Fruit fly (Drosophila melanogaster) whole organism, embryonic: ENCODE data around the gene nanos.
A peak's percentile ranks its signal among the peaks of the same experiment; 100 is the strongest.

Experiments
- B-H1 ChIP-seq: fragments of 200-800 bp; sonication (Bioruptor generic); IDR thresholded peaks from 3 replicates; pipeline ENCODE4 v1.3.6; 2022; ENCODE audit warnings: missing biosample characterization, missing genetic modification characterization
- CG10147 ChIP-seq: fragments of 200-800 bp; sonication (Bioruptor generic); optimal IDR thresholded peaks from 2 replicates; lab custom pipeline; 2019; ENCODE audit warnings: missing biosample characterization, mild to moderate bottlenecking, missing genetic modification characterization, moderate library complexity
- CG1024 ChIP-seq: fragments of 200-800 bp; sonication (Bioruptor generic); IDR thresholded peaks from 2 replicates; pipeline ENCODE4 v1.3.6; 2022; ENCODE audit warnings: missing biosample characterization, missing genetic modification characterization
- CG10366 ChIP-seq: fragments of 200-800 bp; sonication (Bioruptor generic); IDR thresholded peaks from 2 replicates; pipeline ENCODE4 v1.3.6; 2022; ENCODE audit warnings: missing biosample characterization, missing genetic modification characterization
- CG11085 ChIP-seq: fragments of 200-800 bp; sonication (Bioruptor generic); IDR thresholded peaks from 2 replicates; pipeline ENCODE4 v1.3.6; 2022; ENCODE audit warnings: missing biosample characterization, missing genetic modification characterization
- CG11696 ChIP-seq: fragments of 200-800 bp; sonication (Bioruptor generic); IDR thresholded peaks from 2 replicates; pipeline ENCODE4 v1.3.6; 2022; ENCODE audit warnings: missing biosample characterization, missing genetic modification characterization
- CG13296 ChIP-seq: fragments of 200-800 bp; sonication (Bioruptor generic); optimal IDR thresholded peaks from 3 replicates; lab custom pipeline; 2018; ENCODE audit warnings: missing biosample characterization, mild to moderate bottlenecking, missing genetic modification characterization
- CG13424 ChIP-seq: fragments of 200-800 bp; sonication (Bioruptor generic); optimal IDR thresholded peaks from 2 replicates; lab custom pipeline; 2019; ENCODE audit warnings: missing biosample characterization, mild to moderate bottlenecking, missing genetic modification characterization, moderate library complexity
- CG13624 ChIP-seq: fragments of 200-800 bp; sonication (Bioruptor generic); optimal IDR thresholded peaks from 2 replicates; lab custom pipeline; 2016; ENCODE audit warnings: missing biosample characterization, missing genetic modification characterization
- CG15269 ChIP-seq: fragments of 200-800 bp; sonication (Bioruptor generic); optimal IDR thresholded peaks from 2 replicates; lab custom pipeline; 2018; ENCODE audit warnings: missing biosample characterization, mild to moderate bottlenecking, missing genetic modification characterization, moderate library complexity
- CG17568 ChIP-seq: fragments of 200-800 bp; sonication (Bioruptor generic); optimal IDR thresholded peaks from 2 replicates; lab custom pipeline; 2018; ENCODE audit warnings: missing biosample characterization, mild to moderate bottlenecking, missing genetic modification characterization, moderate library complexity
- CG18476 ChIP-seq: fragments of 200-800 bp; sonication (Bioruptor generic); optimal IDR thresholded peaks from 2 replicates; lab custom pipeline; 2016; ENCODE audit warnings: missing biosample characterization, mild to moderate bottlenecking, missing genetic modification characterization
- CG2199 ChIP-seq: fragments of 200-800 bp; sonication (Bioruptor generic); IDR thresholded peaks from 3 replicates; pipeline ENCODE4 v1.3.6; 2022; ENCODE audit warnings: missing biosample characterization, missing genetic modification characterization
- CG30431 ChIP-seq: fragments of 200-800 bp; sonication (Bioruptor generic); optimal IDR thresholded peaks from 2 replicates; lab custom pipeline; 2017; ENCODE audit warnings: missing biosample characterization, missing genetic modification characterization
- CG32532 ChIP-seq: fragments of 200-800 bp; sonication (Bioruptor generic); IDR thresholded peaks from 2 replicates; pipeline ENCODE4 v1.3.6; 2022; ENCODE audit warnings: missing biosample characterization, missing genetic modification characterization
- CG34224 ChIP-seq: fragments of 200-800 bp; sonication (Bioruptor generic); IDR thresholded peaks from 3 replicates; pipeline ENCODE4 v1.3.6; 2022; ENCODE audit warnings: missing biosample characterization, missing genetic modification characterization; ENCODE audit not compliant: partially characterized antibody
- CG34422 ChIP-seq: fragments of 200-800 bp; sonication (Bioruptor generic); IDR thresholded peaks from 3 replicates; pipeline ENCODE4 v1.3.6; 2022; ENCODE audit warnings: missing biosample characterization, missing genetic modification characterization
- CG4328 ChIP-seq: fragments of 200-800 bp; sonication (Bioruptor generic); optimal IDR thresholded peaks from 3 replicates; lab custom pipeline; 2017; ENCODE audit warnings: missing biosample characterization, missing genetic modification reagents, missing genetic modification characterization
- CG4820 ChIP-seq: fragments of 200-800 bp; sonication (Bioruptor generic); optimal IDR thresholded peaks from 3 replicates; lab custom pipeline; 2016; ENCODE audit warnings: missing biosample characterization, missing genetic modification characterization
- CG5180 ChIP-seq: fragments of 200-800 bp; sonication (Bioruptor generic); optimal IDR thresholded peaks from 3 replicates; lab custom pipeline; 2017; ENCODE audit warnings: missing biosample characterization, missing genetic modification characterization, mild to moderate bottlenecking, moderate library complexity, missing genetic modification reagents
- CHES-1-like ChIP-seq: fragments of 200-800 bp; sonication (Bioruptor generic); optimal IDR thresholded peaks from 2 replicates; lab custom pipeline; 2016; ENCODE audit warnings: missing biosample characterization, missing genetic modification characterization
- Chrac-16 ChIP-seq: fragments of 200-800 bp; sonication (Bioruptor generic); optimal IDR thresholded peaks from 3 replicates; lab custom pipeline; 2016; ENCODE audit warnings: missing biosample characterization, missing genetic modification characterization
- HHEX ChIP-seq: fragments of 200-800 bp; sonication (Bioruptor generic); optimal IDR thresholded peaks from 3 replicates; lab custom pipeline; 2017; ENCODE audit warnings: missing biosample characterization, mild to moderate bottlenecking, missing genetic modification characterization, missing genetic modification reagents
- Hmr ChIP-seq: fragments of 200-800 bp; sonication (Bioruptor generic); optimal IDR thresholded peaks from 3 replicates; lab custom pipeline; 2017; ENCODE audit warnings: mild to moderate bottlenecking, missing biosample characterization, missing genetic modification reagents, missing genetic modification characterization
- Hr3 ChIP-seq: fragments of 200-800 bp; sonication (Bioruptor generic); optimal IDR thresholded peaks from 3 replicates; lab custom pipeline; 2016; ENCODE audit warnings: missing biosample characterization, missing genetic modification characterization
- Hr51 ChIP-seq, 2 experiments: fragments of 200-800 bp; sonication (Bioruptor generic); optimal IDR thresholded peaks; 2 replicates in 1 of 2; 3 replicates in 1 of 2; lab custom pipeline; 2016 to 2018; ENCODE audit warnings: missing biosample characterization in 2 of 2, missing genetic modification characterization in 2 of 2, mild to moderate bottlenecking in 1 of 2, moderate library complexity in 1 of 2
- Kr ChIP-seq: fragments of 200-800 bp; sonication (Bioruptor generic); optimal IDR thresholded peaks from 2 replicates; lab custom pipeline; 2017; ENCODE audit warnings: missing biosample characterization, mild to moderate bottlenecking, missing genetic modification characterization
- MBD-R2 ChIP-seq: fragments of 200-800 bp; sonication (Bioruptor generic); IDR thresholded peaks from 2 replicates; pipeline ENCODE4 v1.3.6; 2022; ENCODE audit warnings: missing biosample characterization, missing genetic modification characterization
- Mad ChIP-seq: fragments of 200-800 bp; sonication (Bioruptor generic); optimal IDR thresholded peaks from 2 replicates; lab custom pipeline; 2016; ENCODE audit warnings: missing biosample characterization, missing genetic modification characterization
- Oli ChIP-seq: fragments of 200-800 bp; sonication (Bioruptor generic); optimal IDR thresholded peaks from 2 replicates; lab custom pipeline; 2018; ENCODE audit warnings: missing biosample characterization, mild to moderate bottlenecking, missing genetic modification characterization, moderate library complexity
- Rfx ChIP-seq: fragments of 200-800 bp; sonication (Bioruptor generic); IDR thresholded peaks from 2 replicates; pipeline ENCODE4 v1.3.6; 2022; ENCODE audit warnings: missing biosample characterization, missing genetic modification characterization
- Stat92E ChIP-seq, 3 experiments: fragments of >200 bp in 2 of 3; fragments of 200-800 bp in 1 of 3; sonication (Bioruptor generic) in 1 of 3; optimal IDR thresholded peaks; 2 replicates each; lab custom pipeline; 2017 to 2019; ENCODE audit warnings: missing biosample characterization in 3 of 3, missing genetic modification characterization in 3 of 3, mild to moderate bottlenecking in 1 of 3, moderate library complexity in 1 of 3
- ap ChIP-seq: fragments of 200-800 bp; sonication (Bioruptor generic); IDR thresholded peaks from 2 replicates; pipeline ENCODE4 v1.3.6; 2022; ENCODE audit warnings: missing biosample characterization, missing genetic modification characterization
- dmrt99B ChIP-seq: fragments of 200-800 bp; sonication (Bioruptor generic); optimal IDR thresholded peaks from 2 replicates; lab custom pipeline; 2018; ENCODE audit warnings: missing biosample characterization, mild to moderate bottlenecking, missing genetic modification characterization, moderate library complexity
- dysf ChIP-seq: fragments of 200-800 bp; sonication (Bioruptor generic); IDR thresholded peaks from 3 replicates; pipeline ENCODE4 v1.3.6; 2022; ENCODE audit warnings: missing biosample characterization, missing genetic modification characterization
- ems ChIP-seq: fragments of 200-800 bp; sonication (Bioruptor generic); optimal IDR thresholded peaks from 3 replicates; lab custom pipeline; 2016; ENCODE audit warnings: missing biosample characterization, missing genetic modification characterization
- en ChIP-seq: fragments of 200-800 bp; sonication (Bioruptor generic); optimal IDR thresholded peaks from 2 replicates; lab custom pipeline; 2016; ENCODE audit warnings: missing biosample characterization, missing genetic modification characterization
- ewg ChIP-seq: fragments of 200-800 bp; sonication (Bioruptor generic); optimal IDR thresholded peaks from 3 replicates; lab custom pipeline; 2017; ENCODE audit warnings: mild to moderate bottlenecking, missing biosample characterization, missing genetic modification reagents, missing genetic modification characterization
- fd64A ChIP-seq: fragments of 200-800 bp; sonication (Bioruptor generic); optimal IDR thresholded peaks from 3 replicates; lab custom pipeline; 2018; ENCODE audit warnings: missing biosample characterization, mild to moderate bottlenecking, missing genetic modification characterization
- fru ChIP-seq: fragments of >200 bp; optimal IDR thresholded peaks from 2 replicates; lab custom pipeline; 2017
- gsb ChIP-seq: fragments of 200-800 bp; sonication (Bioruptor generic); IDR thresholded peaks from 2 replicates; pipeline ENCODE4 v1.3.6; 2022; ENCODE audit warnings: missing biosample characterization, missing genetic modification characterization
- hbn ChIP-seq: fragments of 200-800 bp; sonication (Bioruptor generic); IDR thresholded peaks from 2 replicates; pipeline ENCODE4 v1.3.6; 2022; ENCODE audit warnings: missing biosample characterization, missing genetic modification characterization; ENCODE audit not compliant: partially characterized antibody
- inv ChIP-seq: fragments of 200-800 bp; sonication (Bioruptor generic); IDR thresholded peaks from 2 replicates; pipeline ENCODE4 v1.3.6; 2022; ENCODE audit warnings: missing biosample characterization, missing genetic modification characterization; ENCODE audit not compliant: partially characterized antibody
- jing ChIP-seq: fragments of 200-800 bp; sonication (Bioruptor generic); optimal IDR thresholded peaks from 2 replicates; lab custom pipeline; 2018; ENCODE audit warnings: missing biosample characterization, mild to moderate bottlenecking, missing genetic modification characterization
- peb ChIP-seq: fragments of 200-800 bp; sonication (Bioruptor generic); IDR thresholded peaks from 2 replicates; pipeline ENCODE4 v1.3.6; 2022; ENCODE audit warnings: missing biosample characterization, missing genetic modification characterization
- rib ChIP-seq: fragments of 200-800 bp; sonication (Bioruptor generic); IDR thresholded peaks from 2 replicates; pipeline ENCODE4 v1.3.6; 2022; ENCODE audit warnings: missing biosample characterization, missing genetic modification characterization
- tna ChIP-seq: fragments of 200-800 bp; sonication (Bioruptor generic); IDR thresholded peaks from 2 replicates; pipeline ENCODE4 v1.3.6; 2022; ENCODE audit warnings: missing biosample characterization, missing genetic modification characterization; ENCODE audit not compliant: partially characterized antibody
- usp ChIP-seq: fragments of >200 bp; optimal IDR thresholded peaks from 2 replicates; lab custom pipeline; 2017; ENCODE audit warnings: missing biosample characterization, missing genetic modification characterization
- vnd ChIP-seq: fragments of 200-800 bp; sonication (Bioruptor generic); IDR thresholded peaks from 3 replicates; pipeline ENCODE4 v1.3.6; 2022; ENCODE audit warnings: missing biosample characterization, missing genetic modification characterization; ENCODE audit not compliant: partially characterized antibody
- wor ChIP-seq: fragments of 200-800 bp; sonication (Bioruptor generic); IDR thresholded peaks from 2 replicates; pipeline ENCODE4 v1.3.6; 2022; ENCODE audit warnings: missing biosample characterization, missing genetic modification characterization

nanos gene

dm6 chr3R:19166077-19166778, 9.2 kb downstream of the nanos start (continued):
- TF ChIP-seq dmrt99B (tag; lab: Kevin White, UChicago) (no peak), inv (GFP tag; lab: Robert Waterston, UW) (no peak), Hr51 (GFP tag; optimal IDR thresholded peaks at IDR 0.05; lab: Kevin White, UChicago) (no peak), B-H1 (GFP tag; lab: Robert Waterston, UW) (no peak), dysf (GFP tag; lab: Robert Waterston, UW) (no peak), CG5180 (GFP tag; lab: Kevin White, UChicago) (no peak), gsb (GFP tag; lab: Robert Waterston, UW) (no peak), jing (no peak), Stat92E (GFP tag; optimal IDR thresholded peaks at IDR 0.05; lab: Kevin White, UChicago) (peak in 1 of 3 experiments; percentile 1), CG18476 (GFP tag; lab: Kevin White, UChicago) (no peak), ems (GFP tag; lab: Kevin White, UChicago) (no peak), CG17568 (GFP tag; lab: Kevin White, UChicago) (no peak), CG4328 (GFP tag; lab: Kevin White, UChicago) (no peak), CG4820 (no peak), Hr3 (GFP tag; lab: Kevin White, UChicago) (no peak), CG2199 (GFP tag; lab: Robert Waterston, UW) (0 out of 3 replicates have a peak, but pooled peaks have one; percentile 35), CG15269 (tag; lab: Kevin White, UChicago) (no peak), Kr (GFP tag; lab: Kevin White, UChicago) (no peak), Hmr (GFP tag; lab: Kevin White, UChicago) (no peak), CHES-1-like (GFP tag; lab: Kevin White, UChicago) (no peak), CG32532 (GFP tag; lab: Robert Waterston, UW) (peak; percentile 14; the same call in 1 of the 2 replicates), Chrac-16 (GFP tag; lab: Kevin White, UChicago) (no peak), en (GFP tag; lab: Kevin White, UChicago) (no peak), hbn (GFP tag; lab: Robert Waterston, UW) (no peak), CG10147 (no peak), CG13624 (GFP tag; lab: Kevin White, UChicago) (no peak), MBD-R2 (GFP tag; lab: Robert Waterston, UW) (no peak), peb (GFP tag; lab: Robert Waterston, UW) (no peak), rib (GFP tag; lab: Robert Waterston, UW) (no peak), CG34224 (no peak), CG10366 (GFP tag; lab: Robert Waterston, UW) (no peak), CG13424 (no peak), tna (GFP tag; lab: Robert Waterston, UW) (no peak), Oli (tag; lab: Kevin White, UChicago) (no peak), CG1024 (GFP tag; lab: Robert Waterston, UW) (no peak), Rfx (GFP tag; lab: Robert Waterston, UW) (peak; percentile 13; the same call in 1 of the 2 replicates), CG11085 (GFP tag; lab: Robert Waterston, UW) (no peak), CG13296 (no peak), CG34422 (no peak), CG30431 (GFP tag; lab: Kevin White, UChicago) (no peak), fd64A (GFP tag; lab: Kevin White, UChicago) (no peak), vnd (GFP tag; lab: Robert Waterston, UW) (no peak), CG11696 (GFP tag; lab: Robert Waterston, UW) (no peak), ap (GFP tag; lab: Robert Waterston, UW) (no peak), HHEX (GFP tag; lab: Kevin White, UChicago) (no peak), usp (GFP tag; lab: Kevin White, UChicago) (no peak), Mad (GFP tag; lab: Kevin White, UChicago) (no peak), wor (GFP tag; lab: Robert Waterston, UW) (no peak), ewg (GFP tag; lab: Kevin White, UChicago) (peak; percentile 8), fru (lab: Kevin White, UChicago) (no peak)
